Worm (Caenorhabditis elegans) whole organism, L4 larva: ENCODE results near the gene K08E4.7.
A peak's percentile ranks its signal among the peaks of the same experiment; 100 is the strongest.

Experiments used
- F10B5.3 ChIP-seq: sonication (generic microtip); optimal IDR thresholded peaks from 2 replicates; lab custom pipeline; 2016; ENCODE audit warnings: mild to moderate bottlenecking, missing genetic modification characterization, missing compliant biosample characterization
- F44E2.7 ChIP-seq: fragments of 200-800 bp; sonication (Bioruptor generic); IDR thresholded peaks from 2 replicates; pipeline ENCODE4 v2.1.2; 2022; ENCODE audit warnings: missing genetic modification characterization, missing compliant biosample characterization
- R02D3.7 ChIP-seq: fragments of 150-350 bp; sonication (generic microtip); optimal IDR thresholded peaks from 3 replicates; lab custom pipeline; 2014; ENCODE audit warnings: missing biosample characterization, missing genetic modification characterization
- T26A8.4 ChIP-seq: fragments of 200-800 bp; sonication (Bioruptor generic); IDR thresholded peaks from 2 replicates; pipeline ENCODE4 v1.3.6; 2022; ENCODE audit warnings: missing genetic modification characterization, missing compliant biosample characterization
- Y105C5A.15 ChIP-seq: fragments of 200-800 bp; sonication (Bioruptor generic); IDR thresholded peaks from 2 replicates; pipeline ENCODE4 v1.3.6; 2022; ENCODE audit warnings: missing genetic modification characterization, missing compliant biosample characterization
- Y48G9A.11 ChIP-seq: fragments of 200-800 bp; sonication (Bioruptor generic); IDR thresholded peaks from 2 replicates; pipeline ENCODE4 v1.3.6; 2022; ENCODE audit warnings: missing genetic modification reagents, missing genetic modification characterization, missing compliant biosample characterization
- Y5F2A.4 ChIP-seq: fragments of 200-800 bp; sonication (Bioruptor generic); optimal IDR thresholded peaks from 2 replicates; lab custom pipeline; 2018; ENCODE audit warnings: mild to moderate bottlenecking, missing genetic modification characterization, missing compliant biosample characterization
- ZK546.5 ChIP-seq, 2 experiments: sonication (generic microtip); optimal IDR thresholded peaks; 2 replicates each; lab custom pipeline; 2017; ENCODE audit warnings: missing biosample characterization in 2 of 2, missing genetic modification characterization in 2 of 2
- aha-1 ChIP-seq: fragments of 150-350 bp; peaks from one replicate; lab custom pipeline; 2014; ENCODE audit warnings: missing biosample characterization, missing genetic modification characterization
- ceh-28 ChIP-seq: fragments of 150-350 bp; optimal IDR thresholded peaks from 2 replicates; lab custom pipeline; 2014; ENCODE audit warnings: missing biosample characterization, missing genetic modification reagents, missing genetic modification characterization
- ceh-82 ChIP-seq: sonication (generic microtip); optimal IDR thresholded peaks from 2 replicates; lab custom pipeline; 2017; ENCODE audit warnings: missing biosample characterization, missing genetic modification characterization
- cey-2 ChIP-seq: sonication (generic microtip); optimal IDR thresholded peaks from 3 replicates; lab custom pipeline; 2017; ENCODE audit warnings: missing genetic modification characterization, mild to moderate bottlenecking, missing compliant biosample characterization, antibody characterized with exemption, borderline replicate concordance; ENCODE audit not compliant: insufficient read depth
- daf-12 ChIP-seq: fragments of 150-350 bp; optimal IDR thresholded peaks from 2 replicates; lab custom pipeline; 2014; ENCODE audit warnings: missing biosample characterization, missing genetic modification reagents, missing genetic modification characterization
- daf-19 ChIP-seq: fragments of 200-800 bp; sonication (Bioruptor generic); conservative IDR thresholded peaks from 2 replicates; pipeline ENCODE4 v1.3.6; 2022; ENCODE audit warnings: missing genetic modification characterization, missing compliant biosample characterization
- dmd-8 ChIP-seq: fragments of 200-800 bp; sonication (Bioruptor generic); IDR thresholded peaks from 2 replicates; pipeline ENCODE4 v1.3.6; 2022; ENCODE audit warnings: missing genetic modification characterization, missing compliant biosample characterization
- dve-1 ChIP-seq: sonication (generic microtip); optimal IDR thresholded peaks from 2 replicates; lab custom pipeline; 2017; ENCODE audit warnings: antibody characterized with exemption, mild to moderate bottlenecking, missing genetic modification characterization, missing compliant biosample characterization; ENCODE audit not compliant: insufficient read depth
- egl-43 ChIP-seq: fragments of 200-800 bp; sonication (Bioruptor generic); IDR thresholded peaks from 2 replicates; pipeline ENCODE4 v1.3.6; 2022; ENCODE audit warnings: missing genetic modification reagents, missing genetic modification characterization, missing compliant biosample characterization
- fkh-10 ChIP-seq: fragments of 150-350 bp; optimal IDR thresholded peaks from 2 replicates; lab custom pipeline; 2014; ENCODE audit warnings: missing biosample characterization, missing genetic modification reagents, missing genetic modification characterization
- gei-8 ChIP-seq: fragments of 200-800 bp; sonication (Bioruptor generic); optimal IDR thresholded peaks from 2 replicates; lab custom pipeline; 2018; ENCODE audit warnings: mild to moderate bottlenecking, missing genetic modification characterization, missing compliant biosample characterization
- hmg-1.1 ChIP-seq: fragments of 200-800 bp; sonication (Bioruptor generic); IDR thresholded peaks from 2 replicates; pipeline ENCODE4 v1.3.6; 2022; ENCODE audit warnings: missing genetic modification reagents, missing genetic modification characterization, missing compliant biosample characterization
- jun-1 ChIP-seq: fragments of 150-350 bp; optimal IDR thresholded peaks from 2 replicates; lab custom pipeline; 2014; ENCODE audit warnings: missing biosample characterization, missing genetic modification reagents, missing genetic modification characterization
- lim-7 ChIP-seq: fragments of 200-800 bp; sonication (Bioruptor generic); IDR thresholded peaks from 2 replicates; pipeline ENCODE4 v1.3.6; 2022; ENCODE audit warnings: missing genetic modification characterization, missing compliant biosample characterization
- lin-13 ChIP-seq: fragments of 150-350 bp; optimal IDR thresholded peaks from 2 replicates; lab custom pipeline; 2014; ENCODE audit warnings: missing biosample characterization, missing genetic modification reagents, missing genetic modification characterization
- lin-15B ChIP-seq: fragments of 150-350 bp; sonication (generic microtip); optimal IDR thresholded peaks from 3 replicates; lab custom pipeline; 2014; ENCODE audit warnings: missing biosample characterization, missing genetic modification characterization
- madf-9 ChIP-seq: fragments of 200-800 bp; sonication (Bioruptor generic); conservative IDR thresholded peaks from 2 replicates; pipeline ENCODE4 v1.3.6; 2022; ENCODE audit warnings: missing genetic modification reagents, missing genetic modification characterization, missing compliant biosample characterization
- mdl-1 ChIP-seq, 2 experiments: fragments of 150-350 bp in 1 of 2; sonication (generic microtip) in 1 of 2; optimal IDR thresholded peaks; 2 replicates each; lab custom pipeline; 2014 to 2017; ENCODE audit warnings: missing biosample characterization in 2 of 2, missing genetic modification characterization in 2 of 2
- mxl-3 ChIP-seq: fragments of 200-800 bp; sonication (Bioruptor generic); optimal IDR thresholded peaks from 2 replicates; lab custom pipeline; 2018; ENCODE audit warnings: mild to moderate bottlenecking, missing genetic modification characterization, missing compliant biosample characterization
- nhr-10 ChIP-seq: fragments of 150-350 bp; optimal IDR thresholded peaks from 2 replicates; lab custom pipeline; 2014; ENCODE audit warnings: missing biosample characterization, missing genetic modification characterization
- nhr-102 ChIP-seq: sonication (generic microtip); optimal IDR thresholded peaks from 2 replicates; lab custom pipeline; 2016; ENCODE audit warnings: mild to moderate bottlenecking, missing genetic modification characterization, moderate library complexity, missing compliant biosample characterization
- nhr-11 ChIP-seq: fragments of 150-350 bp; optimal IDR thresholded peaks from 2 replicates; lab custom pipeline; 2014; ENCODE audit warnings: missing biosample characterization, missing genetic modification characterization
- nhr-237 ChIP-seq: sonication (generic microtip); optimal IDR thresholded peaks from 2 replicates; lab custom pipeline; 2017; ENCODE audit warnings: missing biosample characterization, missing genetic modification characterization
- nhr-25 ChIP-seq: sonication (generic microtip); optimal IDR thresholded peaks from 2 replicates; lab custom pipeline; 2017; ENCODE audit warnings: missing genetic modification characterization, mild to moderate bottlenecking, missing compliant biosample characterization, antibody characterized with exemption, moderate library complexity, borderline replicate concordance; ENCODE audit not compliant: insufficient read depth
- nhr-41 ChIP-seq: fragments of 200-800 bp; sonication (Bioruptor generic); IDR thresholded peaks from 2 replicates; pipeline ENCODE4 v1.3.6; 2022; ENCODE audit warnings: missing genetic modification reagents, missing genetic modification characterization, missing compliant biosample characterization
- nhr-6 ChIP-seq: fragments of 150-350 bp; optimal IDR thresholded peaks from 2 replicates; lab custom pipeline; 2014; ENCODE audit warnings: missing biosample characterization, missing genetic modification characterization
- nhr-77 ChIP-seq: fragments of 150-350 bp; optimal IDR thresholded peaks from 2 replicates; lab custom pipeline; 2014; ENCODE audit warnings: missing biosample characterization, missing genetic modification characterization
- pha-4 ChIP-seq, 2 experiments: fragments of 150-350 bp in 1 of 2; fragments of 200-800 bp in 1 of 2; sonication (Bioruptor generic) in 1 of 2; IDR thresholded peaks in 1 of 2; optimal IDR thresholded peaks in 1 of 2; 2 replicates each; pipeline versions ENCODE4 v1.3.6 to Lab custom; 2014 to 2022; ENCODE audit warnings: missing genetic modification characterization in 2 of 2, missing genetic modification reagents in 2 of 2, missing biosample characterization in 1 of 2, missing compliant biosample characterization in 1 of 2
- pqm-1 ChIP-seq: sonication (generic microtip); optimal IDR thresholded peaks from 2 replicates; lab custom pipeline; 2017; ENCODE audit warnings: missing biosample characterization, missing genetic modification characterization
- rbr-2 ChIP-seq: sonication (generic microtip); optimal IDR thresholded peaks from 2 replicates; lab custom pipeline; 2016; ENCODE audit warnings: missing genotype, missing genetic modification characterization, missing compliant biosample characterization
- saeg-2 ChIP-seq: fragments of 200-800 bp; sonication (Bioruptor generic); IDR thresholded peaks from 2 replicates; pipeline ENCODE4 v1.3.6; 2022; ENCODE audit warnings: missing genetic modification reagents, missing genetic modification characterization, missing compliant biosample characterization
- sdz-12 ChIP-seq: fragments of 200-800 bp; sonication (Bioruptor generic); optimal IDR thresholded peaks from 2 replicates; lab custom pipeline; 2018; ENCODE audit warnings: mild to moderate bottlenecking, missing genetic modification characterization, missing compliant biosample characterization
- skn-1 ChIP-seq: fragments of 150-350 bp; optimal IDR thresholded peaks from 2 replicates; lab custom pipeline; 2014; ENCODE audit warnings: missing biosample characterization, missing genetic modification characterization
- snpc-1.2 ChIP-seq: fragments of 200-800 bp; sonication (Bioruptor generic); IDR thresholded peaks from 2 replicates; pipeline ENCODE4 v1.3.6; 2022; ENCODE audit warnings: missing genetic modification reagents, missing genetic modification characterization, missing compliant biosample characterization
- snpc-4 ChIP-seq: fragments of 150-350 bp; optimal IDR thresholded peaks from 2 replicates; lab custom pipeline; 2014; ENCODE audit warnings: missing biosample characterization, missing genetic modification characterization
- tra-1 ChIP-seq: fragments of 200-800 bp; sonication (Bioruptor generic); IDR thresholded peaks from 2 replicates; pipeline ENCODE4 v1.3.6; 2022; ENCODE audit warnings: missing genetic modification reagents, missing genetic modification characterization, missing compliant biosample characterization
- unc-130 ChIP-seq: sonication (generic microtip); optimal IDR thresholded peaks from 2 replicates; lab custom pipeline; 2016; ENCODE audit warnings: missing genetic modification reagents, missing genetic modification characterization, missing compliant biosample characterization
- unc-39 ChIP-seq: sonication (generic microtip); optimal IDR thresholded peaks from 2 replicates; lab custom pipeline; 2017; ENCODE audit warnings: missing biosample characterization, missing genetic modification characterization
- zfp-2 ChIP-seq: sonication (generic microtip); optimal IDR thresholded peaks from 2 replicates; lab custom pipeline; 2016; ENCODE audit warnings: mild to moderate bottlenecking, missing genetic modification characterization, missing compliant biosample characterization
- zip-11 ChIP-seq: fragments of 200-800 bp; sonication (Bioruptor generic); IDR thresholded peaks from 2 replicates; pipeline ENCODE4 v1.3.6; 2022; ENCODE audit warnings: missing genetic modification characterization, missing compliant biosample characterization
- zip-2 ChIP-seq: fragments of 150-350 bp; optimal IDR thresholded peaks from 2 replicates; lab custom pipeline; 2014; ENCODE audit warnings: missing biosample characterization, missing genetic modification characterization

Gene K08E4.7

ce11 chrIV:12086498-12086897 is 10.9 kb downstream of the K08E4.7 start (continued):
- TF ChIP-seq hmg-1.1 (peak; percentile 87), lin-13 (peak; percentile 77), nhr-11 (tag; lab: Kevin White, UChicago) (no peak), nhr-10 (tag; lab: Kevin White, UChicago) (no peak), snpc-4 (no peak), Y105C5A.15 (GFP tag; lab: Robert Waterston, UW) (peak; percentile 94), fkh-10 (GFP tag; lab: Kevin White, UChicago) (no peak), unc-39 (tag; lab: Kevin White, UChicago) (no peak), daf-19 (peak; percentile 55; the same call in 1 of the 2 replicates), ceh-28 (tag; lab: Kevin White, UChicago) (no peak), mxl-3 (GFP tag; lab: Kevin White, UChicago) (peak; percentile 84), Y5F2A.4 (GFP tag; lab: Kevin White, UChicago) (peak; percentile 76), rbr-2 (tag; lab: Kevin White, UChicago) (peak; percentile 81), nhr-102 (tag; lab: Kevin White, UChicago) (peak; percentile 84), lim-7 (GFP tag; lab: Robert Waterston, UW) (peak; percentile 93), nhr-6 (tag; lab: Kevin White, UChicago) (peak; percentile 91), dmd-8 (GFP tag; lab: Robert Waterston, UW) (peak; percentile 92), lin-15B (tag; lab: Kevin White, UChicago) (no peak), zip-11 (GFP tag; lab: Robert Waterston, UW) (peak; percentile 67; the same call in 1 of the 2 replicates), daf-12 (tag; lab: Kevin White, UChicago) (no peak), skn-1 (tag; lab: Kevin White, UChicago) (no peak), nhr-41 (GFP tag; lab: Robert Waterston, UW) (0 out of 2 replicates have a peak, but pooled peaks have one; percentile 29), nhr-237 (tag; lab: Kevin White, UChicago) (peak; percentile 17), egl-43 (GFP tag; lab: Robert Waterston, UW) (peak; percentile 98), F44E2.7 (GFP tag; lab: Robert Waterston, UW) (peak; percentile 94), nhr-77 (tag; lab: Kevin White, UChicago) (peak; percentile 43), mdl-1 (tag; optimal IDR thresholded peaks at IDR 0.05; lab: Kevin White, UChicago) (peak in 1 of 2 experiments; percentile 43), unc-130 (GFP tag; lab: Kevin White, UChicago) (peak; percentile 71), R02D3.7 (tag; lab: Kevin White, UChicago) (no peak), F10B5.3 (tag; lab: Kevin White, UChicago) (peak; percentile 63), pqm-1 (tag; lab: Kevin White, UChicago) (peak; percentile 14), zfp-2 (peak; percentile 60), saeg-2 (GFP tag; lab: Robert Waterston, UW) (peak; percentile 51; the same call in 1 of the 2 replicates), ZK546.5 (tag; optimal IDR thresholded peaks at IDR 0.05; lab: Kevin White, UChicago) (no peak), aha-1 (tag; lab: Kevin White, UChicago) (peak; percentile 99), gei-8 (peak; percentile 88), zip-2 (tag; lab: Kevin White, UChicago) (peak; percentile 70), nhr-25 (peak; percentile 87), jun-1 (tag; lab: Kevin White, UChicago) (peak; percentile 11), pha-4 (GFP tag; IDR thresholded peaks at IDR 0.05; lab: Robert Waterston, UW) (peak; percentile 91), pha-4 (tag; optimal IDR thresholded peaks at IDR 0.05; lab: Kevin White, UChicago) (no peak), T26A8.4 (GFP tag; lab: Robert Waterston, UW) (peak; percentile 84), ceh-82 (no peak), cey-2 (no peak), madf-9 (GFP tag; lab: Robert Waterston, UW) (peak; percentile 69; the same call in 1 of the 2 replicates), tra-1 (GFP tag; lab: Robert Waterston, UW) (peak; percentile 82), dve-1 (tag; lab: Kevin White, UChicago) (peak; percentile 74), Y48G9A.11 (GFP tag; lab: Robert Waterston, UW) (peak; percentile 86), sdz-12 (peak; percentile 75), snpc-1.2 (GFP tag; lab: Robert Waterston, UW) (peak; percentile 92)
